Worm (Caenorhabditis elegans) whole organism, L4 larva: ENCODE results near the gene W04E12.2.

Experiments
- nhr-48 ChIP-seq: sonication (generic microtip); optimal IDR thresholded peaks from 2 replicates; lab custom pipeline; 2016; ENCODE audit warnings: mild to moderate bottlenecking, missing genetic modification characterization, missing compliant biosample characterization
- spr-3 ChIP-seq: fragments of 200-800 bp; sonication (Bioruptor generic); optimal IDR thresholded peaks from 2 replicates; lab custom pipeline; 2018; ENCODE audit warnings: mild to moderate bottlenecking, missing genetic modification characterization, missing compliant biosample characterization
- unc-62 ChIP-seq, 3 experiments: fragments of 150-350 bp in 1 of 3; sonication (generic microtip); optimal IDR thresholded peaks in 2 of 3; peaks in 1 of 3; 1 replicate in 1 of 3; 2 replicates in 2 of 3; lab custom pipeline; 2014 to 2017; ENCODE audit warnings: missing biosample characterization in 3 of 3, missing genetic modification characterization in 3 of 3, missing genetic modification reagents in 3 of 3, missing genotype in 1 of 3

- TF ChIP-seq spr-3 (GFP tag; lab: Kevin White, UChicago) (no peak), nhr-48 (no peak), unc-62 (GFP tag; optimal IDR thresholded peaks at IDR 0.05 in 1 of 2; lab: Kevin White, UChicago) (no peak), unc-62 (tag; optimal IDR thresholded peaks at IDR 0.05; lab: Kevin White, UChicago) (no peak)
Observed at ce11 chrV:19759282-19759681, 18.3 kb upstream of the W04E12.2 start.
